Worm (Caenorhabditis elegans) whole organism, L4 larva: Measurements from ENCODE around the gene npr-10.
"Not testable (repeated sequence)": the region's sequence is repeated elsewhere in the genome, so short reads cannot be mapped to it uniquely, and the experiment has no call there.

Experiments used
- D1046.2 ChIP-seq: fragments of 200-800 bp; sonication (Bioruptor generic); IDR thresholded peaks from 2 replicates; pipeline ENCODE4 v1.3.6; 2022; ENCODE audit warnings: missing genetic modification characterization, missing compliant biosample characterization
- F10B5.3 ChIP-seq: sonication (generic microtip); optimal IDR thresholded peaks from 2 replicates; lab custom pipeline; 2016; ENCODE audit warnings: mild to moderate bottlenecking, missing genetic modification characterization, missing compliant biosample characterization
- F26F4.8 ChIP-seq: fragments of 200-800 bp; sonication (Bioruptor generic); conservative IDR thresholded peaks from 2 replicates; pipeline ENCODE4 v1.3.6; 2022; ENCODE audit warnings: missing genetic modification characterization, missing compliant biosample characterization
- F44E2.7 ChIP-seq: fragments of 200-800 bp; sonication (Bioruptor generic); IDR thresholded peaks from 2 replicates; pipeline ENCODE4 v2.1.2; 2022; ENCODE audit warnings: missing genetic modification characterization, missing compliant biosample characterization
- F49E8.2 ChIP-seq: sonication (generic microtip); optimal IDR thresholded peaks from 2 replicates; lab custom pipeline; 2016; ENCODE audit warnings: missing compliant biosample characterization, mild to moderate bottlenecking, missing genetic modification characterization, borderline replicate concordance
- T20F7.1 ChIP-seq: fragments of 200-800 bp; sonication (Bioruptor generic); optimal IDR thresholded peaks from 2 replicates; lab custom pipeline; 2018; ENCODE audit warnings: mild to moderate bottlenecking, missing genetic modification characterization, missing compliant biosample characterization
- T26A8.4 ChIP-seq: fragments of 200-800 bp; sonication (Bioruptor generic); IDR thresholded peaks from 2 replicates; pipeline ENCODE4 v1.3.6; 2022; ENCODE audit warnings: missing genetic modification characterization, missing compliant biosample characterization
- Y105C5A.15 ChIP-seq: fragments of 200-800 bp; sonication (Bioruptor generic); IDR thresholded peaks from 2 replicates; pipeline ENCODE4 v1.3.6; 2022; ENCODE audit warnings: missing genetic modification characterization, missing compliant biosample characterization
- Y48G9A.11 ChIP-seq: fragments of 200-800 bp; sonication (Bioruptor generic); IDR thresholded peaks from 2 replicates; pipeline ENCODE4 v1.3.6; 2022; ENCODE audit warnings: missing genetic modification reagents, missing genetic modification characterization, missing compliant biosample characterization
- Y5F2A.4 ChIP-seq: fragments of 200-800 bp; sonication (Bioruptor generic); optimal IDR thresholded peaks from 2 replicates; lab custom pipeline; 2018; ENCODE audit warnings: mild to moderate bottlenecking, missing genetic modification characterization, missing compliant biosample characterization
- Y75B8A.6 ChIP-seq: fragments of 200-800 bp; sonication (Bioruptor generic); IDR thresholded peaks from 2 replicates; pipeline ENCODE4 v1.3.6; 2022; ENCODE audit warnings: missing genetic modification reagents, missing genetic modification characterization, missing compliant biosample characterization
- ZK337.2 ChIP-seq: fragments of 200-800 bp; sonication (Bioruptor generic); IDR thresholded peaks from 2 replicates; pipeline ENCODE4 v1.3.6; 2022; ENCODE audit warnings: missing genetic modification reagents, missing genetic modification characterization, missing compliant biosample characterization
- aha-1 ChIP-seq: fragments of 150-350 bp; peaks from one replicate; lab custom pipeline; 2014; ENCODE audit warnings: missing biosample characterization, missing genetic modification characterization
- arid-1 ChIP-seq: fragments of 200-800 bp; sonication (Bioruptor generic); conservative IDR thresholded peaks from 2 replicates; pipeline ENCODE4 v1.3.6; 2022; ENCODE audit warnings: missing genetic modification reagents, missing genetic modification characterization, missing compliant biosample characterization
- ces-1 ChIP-seq: fragments of 150-350 bp; sonication (generic microtip); optimal IDR thresholded peaks from 4 replicates; lab custom pipeline; 2014; ENCODE audit warnings: missing biosample characterization, missing genetic modification reagents, missing genetic modification characterization
- ctbp-1 ChIP-seq: fragments of 200-800 bp; sonication (Bioruptor generic); IDR thresholded peaks from 2 replicates; pipeline ENCODE4 v1.3.6; 2022; ENCODE audit warnings: missing genetic modification reagents, missing genetic modification characterization, missing compliant biosample characterization
- daf-16 ChIP-seq, 3 experiments: sonication (generic microtip); optimal IDR thresholded peaks; 2 replicates each; lab custom pipeline; 2016 to 2017; ENCODE audit warnings: missing genetic modification characterization in 3 of 3, missing genetic modification reagents in 3 of 3, mild to moderate bottlenecking in 2 of 3, missing compliant biosample characterization in 2 of 3, missing biosample characterization in 1 of 3, moderate library complexity in 1 of 3
- daf-19 ChIP-seq: fragments of 200-800 bp; sonication (Bioruptor generic); conservative IDR thresholded peaks from 2 replicates; pipeline ENCODE4 v1.3.6; 2022; ENCODE audit warnings: missing genetic modification characterization, missing compliant biosample characterization
- daf-8 ChIP-seq: fragments of 200-800 bp; sonication (Bioruptor generic); IDR thresholded peaks from 2 replicates; pipeline ENCODE4 v1.3.6; 2022; ENCODE audit warnings: missing genetic modification characterization, missing compliant biosample characterization
- dmd-8 ChIP-seq: fragments of 200-800 bp; sonication (Bioruptor generic); IDR thresholded peaks from 2 replicates; pipeline ENCODE4 v1.3.6; 2022; ENCODE audit warnings: missing genetic modification characterization, missing compliant biosample characterization
- dmd-9 ChIP-seq: fragments of 200-800 bp; sonication (Bioruptor generic); IDR thresholded peaks from 2 replicates; pipeline ENCODE4 v1.3.6; 2022; ENCODE audit warnings: missing genetic modification reagents, missing genetic modification characterization, missing compliant biosample characterization
- dpl-1 ChIP-seq: fragments of 150-350 bp; optimal IDR thresholded peaks from 2 replicates; lab custom pipeline; 2014; ENCODE audit warnings: missing biosample characterization, missing genetic modification reagents, missing genetic modification characterization
- dve-1 ChIP-seq: sonication (generic microtip); optimal IDR thresholded peaks from 2 replicates; lab custom pipeline; 2017; ENCODE audit warnings: antibody characterized with exemption, mild to moderate bottlenecking, missing genetic modification characterization, missing compliant biosample characterization; ENCODE audit not compliant: insufficient read depth
- fkh-10 ChIP-seq: fragments of 150-350 bp; optimal IDR thresholded peaks from 2 replicates; lab custom pipeline; 2014; ENCODE audit warnings: missing biosample characterization, missing genetic modification reagents, missing genetic modification characterization
- hlh-11 ChIP-seq: fragments of 200-800 bp; sonication (Bioruptor generic); optimal IDR thresholded peaks from 2 replicates; lab custom pipeline; 2018; ENCODE audit warnings: mild to moderate bottlenecking, missing genetic modification characterization, missing compliant biosample characterization
- hlh-30 ChIP-seq: sonication (generic microtip); optimal IDR thresholded peaks from 2 replicates; lab custom pipeline; 2017; ENCODE audit warnings: antibody characterized with exemption, mild to moderate bottlenecking, missing genetic modification characterization, missing compliant biosample characterization; ENCODE audit not compliant: insufficient read depth
- lim-7 ChIP-seq: fragments of 200-800 bp; sonication (Bioruptor generic); IDR thresholded peaks from 2 replicates; pipeline ENCODE4 v1.3.6; 2022; ENCODE audit warnings: missing genetic modification characterization, missing compliant biosample characterization
- lin-13 ChIP-seq: fragments of 150-350 bp; optimal IDR thresholded peaks from 2 replicates; lab custom pipeline; 2014; ENCODE audit warnings: missing biosample characterization, missing genetic modification reagents, missing genetic modification characterization
- lir-3 ChIP-seq: sonication (generic microtip); optimal IDR thresholded peaks from 2 replicates; lab custom pipeline; 2016; ENCODE audit warnings: mild to moderate bottlenecking, missing genetic modification characterization, missing compliant biosample characterization
- madf-5 ChIP-seq, 2 experiments: fragments of 200-800 bp; sonication (Bioruptor generic); IDR thresholded peaks; 2 replicates each; pipeline ENCODE4 v1.3.6; 2022; ENCODE audit warnings: missing compliant biosample characterization in 2 of 2, missing genetic modification characterization in 2 of 2
- mdt-29 ChIP-seq: fragments of 200-800 bp; sonication (Bioruptor generic); IDR thresholded peaks from 2 replicates; pipeline ENCODE4 v1.3.6; 2022; ENCODE audit warnings: missing genetic modification reagents, missing genetic modification characterization, missing compliant biosample characterization
- mep-1 ChIP-seq: fragments of 150-350 bp; sonication (generic microtip); optimal IDR thresholded peaks from 3 replicates; lab custom pipeline; 2014; ENCODE audit warnings: missing biosample characterization, missing genetic modification characterization
- mes-2 ChIP-seq: sonication (generic microtip); optimal IDR thresholded peaks from 2 replicates; lab custom pipeline; 2016; ENCODE audit warnings: missing genotype, mild to moderate bottlenecking, missing genetic modification characterization, missing compliant biosample characterization; ENCODE audit not compliant: poor library complexity, severe bottlenecking
- nhr-11 ChIP-seq: fragments of 150-350 bp; optimal IDR thresholded peaks from 2 replicates; lab custom pipeline; 2014; ENCODE audit warnings: missing biosample characterization, missing genetic modification characterization
- nhr-28 ChIP-seq: fragments of 150-350 bp; optimal IDR thresholded peaks from 2 replicates; lab custom pipeline; 2014; ENCODE audit warnings: missing biosample characterization, missing genetic modification characterization
- nhr-41 ChIP-seq: fragments of 200-800 bp; sonication (Bioruptor generic); IDR thresholded peaks from 2 replicates; pipeline ENCODE4 v1.3.6; 2022; ENCODE audit warnings: missing genetic modification reagents, missing genetic modification characterization, missing compliant biosample characterization
- nhr-42 ChIP-seq: fragments of 200-800 bp; sonication (Bioruptor generic); IDR thresholded peaks from 2 replicates; pipeline ENCODE4 v1.3.6; 2022; ENCODE audit warnings: missing genetic modification characterization, missing compliant biosample characterization
- nhr-48 ChIP-seq: sonication (generic microtip); optimal IDR thresholded peaks from 2 replicates; lab custom pipeline; 2016; ENCODE audit warnings: mild to moderate bottlenecking, missing genetic modification characterization, missing compliant biosample characterization
- php-3 ChIP-seq: fragments of 200-800 bp; sonication (Bioruptor generic); IDR thresholded peaks from 2 replicates; pipeline ENCODE4 v1.3.6; 2022; ENCODE audit warnings: missing genetic modification reagents, missing genetic modification characterization, missing compliant biosample characterization
- pqm-1 ChIP-seq: sonication (generic microtip); optimal IDR thresholded peaks from 2 replicates; lab custom pipeline; 2017; ENCODE audit warnings: missing biosample characterization, missing genetic modification characterization
- rbr-2 ChIP-seq: sonication (generic microtip); optimal IDR thresholded peaks from 2 replicates; lab custom pipeline; 2016; ENCODE audit warnings: missing genotype, missing genetic modification characterization, missing compliant biosample characterization
- snpc-1.2 ChIP-seq: fragments of 200-800 bp; sonication (Bioruptor generic); IDR thresholded peaks from 2 replicates; pipeline ENCODE4 v1.3.6; 2022; ENCODE audit warnings: missing genetic modification reagents, missing genetic modification characterization, missing compliant biosample characterization
- spr-3 ChIP-seq: fragments of 200-800 bp; sonication (Bioruptor generic); optimal IDR thresholded peaks from 2 replicates; lab custom pipeline; 2018; ENCODE audit warnings: mild to moderate bottlenecking, missing genetic modification characterization, missing compliant biosample characterization
- tra-1 ChIP-seq: fragments of 200-800 bp; sonication (Bioruptor generic); IDR thresholded peaks from 2 replicates; pipeline ENCODE4 v1.3.6; 2022; ENCODE audit warnings: missing genetic modification reagents, missing genetic modification characterization, missing compliant biosample characterization
- unc-62 ChIP-seq, 3 experiments: fragments of 150-350 bp in 1 of 3; sonication (generic microtip); optimal IDR thresholded peaks in 2 of 3; peaks in 1 of 3; 1 replicate in 1 of 3; 2 replicates in 2 of 3; lab custom pipeline; 2014 to 2017; ENCODE audit warnings: missing biosample characterization in 3 of 3, missing genetic modification characterization in 3 of 3, missing genetic modification reagents in 3 of 3, missing genotype in 1 of 3
- vab-7 ChIP-seq: fragments of 200-800 bp; sonication (Bioruptor generic); IDR thresholded peaks from 2 replicates; pipeline ENCODE4 v1.3.6; 2022; ENCODE audit warnings: missing genetic modification reagents, missing genetic modification characterization, missing compliant biosample characterization
- zfp-2 ChIP-seq: sonication (generic microtip); optimal IDR thresholded peaks from 2 replicates; lab custom pipeline; 2016; ENCODE audit warnings: mild to moderate bottlenecking, missing genetic modification characterization, missing compliant biosample characterization
- zip-2 ChIP-seq: fragments of 150-350 bp; optimal IDR thresholded peaks from 2 replicates; lab custom pipeline; 2014; ENCODE audit warnings: missing biosample characterization, missing genetic modification characterization
- ztf-7 ChIP-seq: fragments of 150-350 bp; optimal IDR thresholded peaks from 2 replicates; lab custom pipeline; 2014; ENCODE audit warnings: missing biosample characterization, missing genetic modification characterization

npr-10 gene

ce11 chrX:13046324-13046723, 13.8 kb upstream of the npr-10 start (continued):
- TF ChIP-seq ztf-7 = peak; percentile 77
- TF ChIP-seq nhr-48 (tag; lab: Kevin White, UChicago) = peak; percentile 80
- TF ChIP-seq zip-2 (tag; lab: Kevin White, UChicago) = peak; percentile 80
- TF ChIP-seq arid-1 (GFP tag; lab: Robert Waterston, UW) = peak; percentile 95
- TF ChIP-seq dmd-9 (GFP tag; lab: Robert Waterston, UW) = peak; percentile 93
- peak; percentile 100 for TF ChIP-seq aha-1 (tag; lab: Kevin White, UChicago)
- peak; percentile 16 for TF ChIP-seq pqm-1 (tag; lab: Kevin White, UChicago)
- TF ChIP-seq F10B5.3 (tag; lab: Kevin White, UChicago) = peak; percentile 57
- TF ChIP-seq tra-1 = peak; percentile 88
- peak; percentile 81 for TF ChIP-seq Y5F2A.4 (GFP tag; lab: Kevin White, UChicago)
- peak; percentile 86 for TF ChIP-seq php-3
- peak; percentile 82 for TF ChIP-seq mes-2 (tag; lab: Kevin White, UChicago)
- TF ChIP-seq Y75B8A.6 (GFP tag; lab: Robert Waterston, UW) = peak; percentile 76
- peak; percentile 74 to 92; a peak in 3 of 4 replicates for TF ChIP-seq madf-5 (GFP tag; IDR thresholded peaks at IDR 0.05; lab: Robert Waterston, UW)
- peak; percentile 85 for TF ChIP-seq nhr-28 (tag; lab: Kevin White, UChicago)
- peak; percentile 79 for TF ChIP-seq nhr-11 (tag; lab: Kevin White, UChicago)
- peak; percentile 79 for TF ChIP-seq hlh-30 (tag; lab: Kevin White, UChicago)
- TF ChIP-seq F44E2.7 (GFP tag; lab: Robert Waterston, UW) = peak; percentile 86
- TF ChIP-seq fkh-10 (GFP tag; lab: Kevin White, UChicago) = peak; percentile 81
- peak; percentile 75 for TF ChIP-seq lin-13 (GFP tag; lab: Kevin White, UChicago)
- peak; percentile 94 for TF ChIP-seq mep-1 (tag; lab: Kevin White, UChicago)
- peak; percentile 85 for TF ChIP-seq nhr-41
- peak in 1 of 2 experiments; percentile 97 for TF ChIP-seq unc-62 (GFP tag; optimal IDR thresholded peaks at IDR 0.05 in 1 of 2; lab: Kevin White, UChicago)
- not testable (repeated sequence) for TF ChIP-seq unc-62 (tag; optimal IDR thresholded peaks at IDR 0.05; lab: Kevin White, UChicago)
- peak; percentile 93 for TF ChIP-seq nhr-42 (GFP tag; lab: Robert Waterston, UW)
- TF ChIP-seq F49E8.2 = peak; percentile 49
- peak; percentile 88 for TF ChIP-seq dve-1 (tag; lab: Kevin White, UChicago)
- TF ChIP-seq daf-19 (GFP tag; lab: Robert Waterston, UW) = peak; percentile 95
- TF ChIP-seq snpc-1.2 (GFP tag; lab: Robert Waterston, UW) = peak; percentile 94
- peak; percentile 95 for TF ChIP-seq lim-7 (GFP tag; lab: Robert Waterston, UW)
- peak; percentile 97 for TF ChIP-seq ctbp-1 (GFP tag; lab: Robert Waterston, UW)
- peak; percentile 93 for TF ChIP-seq Y105C5A.15
- TF ChIP-seq spr-3 = peak; percentile 70
- TF ChIP-seq zfp-2 (tag; lab: Kevin White, UChicago) = peak; percentile 67
- peak; percentile 57 to 94 for TF ChIP-seq daf-16 (GFP tag; optimal IDR thresholded peaks at IDR 0.05; lab: Kevin White, UChicago)
- peak; percentile 85 for TF ChIP-seq daf-16 (tag; optimal IDR thresholded peaks at IDR 0.05; lab: Kevin White, UChicago)
- peak; percentile 35 for TF ChIP-seq ces-1 (GFP tag; lab: Kevin White, UChicago)
- TF ChIP-seq F26F4.8 = peak; percentile 66; the same call in 1 of the 2 replicates
- peak; percentile 32 for TF ChIP-seq dpl-1
- peak; percentile 91 for TF ChIP-seq ZK337.2 (GFP tag; lab: Robert Waterston, UW)
- peak; percentile 96 for TF ChIP-seq vab-7 (GFP tag; lab: Robert Waterston, UW)
- peak; percentile 96 for TF ChIP-seq T26A8.4 (GFP tag; lab: Robert Waterston, UW)
- peak; percentile 77 for TF ChIP-seq T20F7.1 (GFP tag; lab: Kevin White, UChicago)
- peak; percentile 95 for TF ChIP-seq dmd-8
- TF ChIP-seq hlh-11 (tag; lab: Kevin White, UChicago) = peak; percentile 75
- TF ChIP-seq daf-8 (GFP tag; lab: Robert Waterston, UW) = 0 out of 2 replicates have a peak, but pooled peaks have one; percentile 35
- TF ChIP-seq rbr-2 (tag; lab: Kevin White, UChicago) = peak; percentile 89
- peak; percentile 73 for TF ChIP-seq lir-3
- peak; percentile 85 for TF ChIP-seq mdt-29 (GFP tag; lab: Robert Waterston, UW)
- peak; percentile 74; the same call in 1 of the 2 replicates for TF ChIP-seq Y48G9A.11 (GFP tag; lab: Robert Waterston, UW)
- TF ChIP-seq D1046.2 (GFP tag; lab: Robert Waterston, UW) = peak; percentile 78
